Worm (Caenorhabditis elegans): ENCODE measurements around the gene F08F8.10.

The F08F8.10 gene

DNA sequence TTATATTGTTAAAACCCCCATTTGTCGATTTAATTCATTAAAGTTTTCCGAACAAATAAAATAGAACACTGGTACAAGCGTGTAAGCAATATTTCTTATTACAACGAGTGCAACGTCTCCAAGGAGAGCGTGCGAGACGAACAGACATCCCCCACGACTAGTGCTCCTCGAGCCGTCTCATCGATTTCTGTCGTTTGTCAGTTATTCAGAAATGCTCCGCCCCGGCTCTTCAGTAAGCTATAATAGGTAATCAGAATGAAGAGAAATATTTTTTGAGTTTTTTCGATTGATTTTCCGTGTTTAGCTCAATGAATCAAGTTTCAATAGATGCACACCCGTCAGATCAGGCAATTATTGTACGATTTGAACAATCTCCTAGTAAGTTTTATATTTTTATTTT lies 18.5 kb downstream of the F08F8.10 start, which contains the start of gene kap-1:
Gene kap-1 (plus strand): TSS at position 143 of the 400 bp plus-strand sequence.
- TF ChIP-seq aly-2 (tag; optimal IDR thresholded peaks at IDR 0.05) (no peak), ceh-8 (GFP tag; optimal IDR thresholded peaks at IDR 0.05) (no peak), ama-1 (optimal IDR thresholded peaks at IDR 0.05) (peak; percentile 42), rnt-1 (tag; optimal IDR thresholded peaks at IDR 0.05) (peak; percentile 9), fos-1 (tag; optimal IDR thresholded peaks at IDR 0.05) (no peak), nhr-85 (tag) (no peak), lin-35 (GFP tag; optimal IDR thresholded peaks at IDR 0.05) (no peak), egl-27 (tag; optimal IDR thresholded peaks at IDR 0.05) (no peak), lsy-2 (tag; optimal IDR thresholded peaks at IDR 0.05) (peak in 1 of 2 experiments; percentile 12), lin-39 (tag; optimal IDR thresholded peaks at IDR 0.05) (no peak), elt-3 (tag; optimal IDR thresholded peaks at IDR 0.05) (no peak), jun-1 (tag; optimal IDR thresholded peaks at IDR 0.05) (no peak), pag-3 (tag; optimal IDR thresholded peaks at IDR 0.05; ENCODE audit: borderline replicate concordance, insufficient read depth) (no peak), unc-86 (tag; optimal IDR thresholded peaks at IDR 0.05) (no peak), nhr-12 (tag; optimal IDR thresholded peaks at IDR 0.05) (no peak), dsc-1 (tag; optimal IDR thresholded peaks at IDR 0.05) (no peak), efl-1 (optimal IDR thresholded peaks at IDR 0.05) (no peak), efl-1 (GFP tag; optimal IDR thresholded peaks at IDR 0.05 in 1 of 2) (peak in 1 of 2 experiments; percentile 86), hlh-4 (tag; optimal IDR thresholded peaks at IDR 0.05) (no peak), ces-1 (GFP tag; optimal IDR thresholded peaks at IDR 0.05) (no peak), C04F5.9 (tag; optimal IDR thresholded peaks at IDR 0.05) (no peak), ceh-90 (tag; optimal IDR thresholded peaks at IDR 0.05) (no peak), ztf-11 (tag; optimal IDR thresholded peaks at IDR 0.05) (no peak), irx-1 (tag; optimal IDR thresholded peaks at IDR 0.05) (no peak), nhr-20 (tag; optimal IDR thresholded peaks at IDR 0.05) (no peak), sox-4 (tag; optimal IDR thresholded peaks at IDR 0.05) (no peak), tlp-1 (tag; optimal IDR thresholded peaks at IDR 0.05) (no peak), lir-3 (tag; optimal IDR thresholded peaks at IDR 0.05; ENCODE audit: poor library complexity) (no peak), elt-2 (tag; optimal IDR thresholded peaks at IDR 0.05) (peak; percentile 14), snpc-4 (tag; optimal IDR thresholded peaks at IDR 0.05) (no peak), swsn-7 (tag; optimal IDR thresholded peaks at IDR 0.05) (no peak), unc-98 (GFP tag; IDR thresholded peaks at IDR 0.05) (no peak), hlh-17 (GFP tag; optimal IDR thresholded peaks at IDR 0.05; ENCODE audit: borderline replicate concordance) (no peak), dpl-1 (GFP tag; optimal IDR thresholded peaks at IDR 0.05) (no peak), efl-3 (GFP tag; optimal IDR thresholded peaks at IDR 0.05) (no peak), ets-5 (GFP tag; IDR thresholded peaks at IDR 0.05) (no peak), lin-14 (GFP tag; optimal IDR thresholded peaks at IDR 0.05) (no peak)

DNA sequence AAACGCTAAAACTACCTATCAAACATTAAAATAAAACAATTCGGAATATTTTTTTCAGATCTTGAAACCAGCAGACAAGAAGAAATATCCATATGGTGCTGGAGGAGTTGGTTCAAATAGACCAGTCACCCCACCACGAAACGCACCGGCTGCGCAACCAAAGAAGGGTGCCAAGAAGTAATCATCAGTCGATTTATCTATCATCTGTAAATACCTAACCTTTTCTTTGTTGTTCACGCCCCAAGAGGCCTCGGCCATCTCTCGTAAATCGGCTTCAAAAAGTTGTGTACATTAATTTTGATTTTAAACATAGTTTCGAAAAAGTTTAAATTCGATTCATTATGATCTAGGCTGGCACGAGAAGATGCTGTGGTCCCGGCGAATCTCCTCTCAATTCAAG lies 19.2 kb downstream of the F08F8.10 start:
- TF ChIP-seq unc-62 (GFP tag; optimal IDR thresholded peaks at IDR 0.05) (no peak), nhr-90 (tag; optimal IDR thresholded peaks at IDR 0.05; ENCODE audit: poor library complexity) (no peak), efl-3 (GFP tag; optimal IDR thresholded peaks at IDR 0.05) (no peak), grh-1 (GFP tag; IDR thresholded peaks at IDR 0.05) (peak; percentile 41; the same call in 1 of the 2 replicates), dpl-1 (GFP tag; optimal IDR thresholded peaks at IDR 0.05) (no peak)

DNA sequence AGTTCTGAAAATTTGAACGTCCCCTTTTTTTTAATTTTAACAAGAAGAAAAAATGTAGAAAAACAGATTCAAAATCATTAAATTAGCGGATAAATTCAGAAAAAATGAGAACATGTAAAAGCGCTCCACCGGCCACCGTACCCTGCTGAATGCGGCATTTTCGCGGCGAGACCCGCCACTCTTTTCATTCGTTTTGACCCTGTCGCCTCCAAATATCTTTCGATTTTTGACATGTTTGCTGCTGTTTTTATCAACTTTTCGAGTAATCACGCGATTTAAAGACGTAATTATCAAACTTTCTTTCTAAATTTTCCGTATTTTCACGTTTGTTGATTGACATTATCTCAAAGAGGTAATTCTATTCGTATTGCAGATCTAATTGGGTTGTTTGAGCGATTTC lies 21.0 kb downstream of the F08F8.10 start, which contains the start of gene gsp-2:
Gene gsp-2 (plus strand): TSS at position 374 of the 400 bp plus-strand sequence.
- TF ChIP-seq isw-1 (GFP tag; IDR thresholded peaks at IDR 0.05) (peak; percentile 73), pqm-1 (tag; optimal IDR thresholded peaks at IDR 0.05) (no peak), C04F5.9 (tag; optimal IDR thresholded peaks at IDR 0.05) (no peak), dpl-1 (GFP tag; optimal IDR thresholded peaks at IDR 0.05) (peak; percentile 66 to 74 (median 70)), nhr-84 (tag; optimal IDR thresholded peaks at IDR 0.05) (no peak), nhr-19 (GFP tag; conservative IDR thresholded peaks at IDR 0.05) (peak; percentile 81), fkh-8 (tag; optimal IDR thresholded peaks at IDR 0.05) (peak; percentile 77), egl-13 (tag; optimal IDR thresholded peaks at IDR 0.05) (no peak), unc-62 (GFP tag; optimal IDR thresholded peaks at IDR 0.05) (no peak), jun-1 (tag; optimal IDR thresholded peaks at IDR 0.05) (peak; percentile 46), grh-1 (GFP tag; IDR thresholded peaks at IDR 0.05) (0 out of 2 replicates have a peak, but pooled peaks have one; percentile 5), lin-15B (tag; optimal IDR thresholded peaks at IDR 0.05) (peak; percentile 92), lin-14 (GFP tag; optimal IDR thresholded peaks at IDR 0.05) (peak; percentile 85), nhr-11 (tag; optimal IDR thresholded peaks at IDR 0.05) (no peak), nhr-90 (tag; optimal IDR thresholded peaks at IDR 0.05; ENCODE audit: poor library complexity) (peak; percentile 51), unc-30 (tag; optimal IDR thresholded peaks at IDR 0.05) (no peak), nhr-28 (tag; optimal IDR thresholded peaks at IDR 0.05) (no peak), dsc-1 (tag; optimal IDR thresholded peaks at IDR 0.05) (peak; percentile 53), irx-1 (tag; optimal IDR thresholded peaks at IDR 0.05) (no peak), nhr-20 (tag; optimal IDR thresholded peaks at IDR 0.05) (peak; percentile 74), elt-2 (tag; optimal IDR thresholded peaks at IDR 0.05) (no peak), swsn-7 (tag; optimal IDR thresholded peaks at IDR 0.05) (peak; percentile 58)
